Worm (Caenorhabditis elegans): Measurements from ENCODE around the gene str-43.

str-43 gene

DNA sequence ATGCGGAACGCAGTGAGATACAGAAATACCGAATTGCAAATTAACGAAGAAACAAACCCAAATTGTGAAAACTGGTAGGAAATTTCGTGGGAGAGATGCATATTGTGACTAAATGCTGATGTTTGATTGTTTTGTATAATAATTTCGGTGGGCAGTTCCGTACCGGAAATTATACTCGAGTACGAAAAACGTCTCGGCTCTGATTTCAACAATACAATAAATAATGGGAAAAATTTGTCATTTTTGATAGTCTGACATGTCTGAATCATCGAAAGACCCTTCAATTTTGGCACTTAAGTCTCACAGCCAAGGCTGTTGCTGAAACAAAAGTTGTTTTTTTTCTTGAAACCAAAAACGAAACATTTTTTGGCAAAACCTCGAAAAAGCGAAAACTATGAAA is at the start of gene str-43:
TSS of gene str-43 (minus strand) at position 101 of the 400 bp plus-strand sequence.
- TF ChIP-seq hnd-1 (tag; optimal IDR thresholded peaks at IDR 0.05) (no peak), aly-1 (tag; optimal IDR thresholded peaks at IDR 0.05) (no peak), sea-1 (GFP tag; conservative IDR thresholded peaks at IDR 0.05) (no peak), ceh-13 (GFP tag; optimal IDR thresholded peaks at IDR 0.05) (no peak), hmbx-1 (tag; optimal IDR thresholded peaks at IDR 0.05) (no peak), tra-4 (tag; optimal IDR thresholded peaks at IDR 0.05) (no peak), ama-1 (optimal IDR thresholded peaks at IDR 0.05) (no peak), pes-1 (GFP tag; IDR thresholded peaks at IDR 0.05) (no peak), tbx-37 (GFP tag; conservative IDR thresholded peaks at IDR 0.05) (no peak), B0310.2 (tag; optimal IDR thresholded peaks at IDR 0.05) (no peak), ets-7 (tag; optimal IDR thresholded peaks at IDR 0.05) (no peak), hmg-4 (GFP tag; optimal IDR thresholded peaks at IDR 0.05) (no peak), flt-1 (GFP tag; IDR thresholded peaks at IDR 0.05) (no peak), ceh-36 (tag; optimal IDR thresholded peaks at IDR 0.05) (no peak), scrt-1 (GFP tag; IDR thresholded peaks at IDR 0.05) (no peak)

DNA sequence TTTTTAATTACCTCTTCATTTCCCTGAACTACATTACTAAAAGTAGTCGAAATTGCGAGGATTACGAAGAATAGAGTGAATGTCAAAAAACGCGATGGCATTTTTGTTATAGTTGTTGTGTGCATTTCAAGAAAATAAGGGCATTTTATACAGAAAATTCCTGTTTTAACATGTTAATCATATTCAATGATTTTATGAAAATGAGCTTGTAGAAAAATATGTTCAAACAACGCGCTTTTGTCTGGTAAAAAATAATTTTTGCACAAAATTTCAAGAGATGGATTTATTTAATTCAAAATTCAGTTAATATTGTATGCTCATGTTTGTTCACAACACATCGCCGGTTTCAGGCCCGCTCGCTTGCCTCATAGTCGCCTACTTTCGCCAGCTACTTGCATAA is 46.2 kb upstream of the str-43 start, which contains the start of gene T26E4.10:
TSS of gene T26E4.10 (minus strand) at position 101 of the 400 bp plus-strand sequence.
- TF ChIP-seq F13C5.2 (tag; optimal IDR thresholded peaks at IDR 0.05) (no peak), flt-1 (GFP tag; IDR thresholded peaks at IDR 0.05) (no peak), ceh-36 (tag; optimal IDR thresholded peaks at IDR 0.05) (no peak), pes-1 (GFP tag; IDR thresholded peaks at IDR 0.05) (no peak), hmbx-1 (tag; optimal IDR thresholded peaks at IDR 0.05) (no peak)

DNA sequence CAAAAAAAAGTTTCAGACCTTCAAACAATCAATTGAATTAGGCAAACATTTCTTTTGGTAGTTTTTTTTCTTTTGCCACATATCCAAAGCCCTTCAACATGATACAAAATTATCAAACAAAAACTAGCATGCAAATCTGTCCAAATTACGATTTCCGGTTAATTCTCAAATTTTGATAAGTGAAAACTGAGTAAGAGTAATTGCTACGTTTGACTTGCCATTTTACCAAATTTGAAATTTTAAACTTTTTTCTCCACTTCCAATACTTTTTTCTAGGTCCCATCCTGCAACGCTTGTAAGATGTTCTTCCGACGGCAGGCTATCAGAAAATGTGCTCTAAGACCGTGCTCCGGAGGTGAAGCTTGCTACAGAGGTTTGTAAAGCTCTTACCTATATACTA is 44.1 kb upstream of the str-43 start, which contains the start of gene nhr-223:
TSS of gene nhr-223 (plus strand) at position 301 of the 400 bp plus-strand sequence.
- no peak for TF ChIP-seq hnd-1 (tag; optimal IDR thresholded peaks at IDR 0.05)
- TF ChIP-seq tra-4 (tag; optimal IDR thresholded peaks at IDR 0.05) = no peak
- TF ChIP-seq pes-1 (GFP tag; IDR thresholded peaks at IDR 0.05) = no peak
- TF ChIP-seq flt-1 (GFP tag; IDR thresholded peaks at IDR 0.05) = no peak
- no peak for TF ChIP-seq F13C5.2 (tag; optimal IDR thresholded peaks at IDR 0.05)
- TF ChIP-seq ceh-36 (tag; optimal IDR thresholded peaks at IDR 0.05) = no peak
- TF ChIP-seq aly-1 (tag; optimal IDR thresholded peaks at IDR 0.05) = no peak
- no peak for TF ChIP-seq scrt-1 (GFP tag; IDR thresholded peaks at IDR 0.05)
- no peak for TF ChIP-seq ama-1 (optimal IDR thresholded peaks at IDR 0.05)
- TF ChIP-seq B0310.2 (tag; optimal IDR thresholded peaks at IDR 0.05) = no peak
- TF ChIP-seq ets-7 (tag; optimal IDR thresholded peaks at IDR 0.05) = no peak
- TF ChIP-seq ceh-13 (GFP tag; optimal IDR thresholded peaks at IDR 0.05) = no peak

DNA sequence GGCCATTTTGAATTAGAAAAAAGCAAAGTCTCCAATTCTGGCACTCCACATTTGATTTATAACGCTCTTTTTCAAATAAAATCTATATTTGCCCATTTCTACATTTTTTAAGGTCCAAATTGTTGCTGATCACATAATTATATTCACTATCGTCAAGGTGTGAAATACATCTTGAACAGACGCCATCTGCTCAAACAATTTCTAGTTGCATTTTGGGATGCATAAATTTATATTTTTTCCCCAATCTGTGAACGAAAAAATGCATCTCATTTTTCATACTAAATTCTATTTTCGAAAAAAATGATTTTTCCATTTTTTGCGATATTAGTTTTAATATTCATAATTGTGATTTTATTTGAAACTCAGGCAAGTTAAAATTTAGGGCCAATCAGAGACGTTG is 41.3 kb upstream of the str-43 start, which contains the start of gene T26E4.7:
TSS of gene T26E4.7 (plus strand) at position 301 of the 400 bp plus-strand sequence.
- TF ChIP-seq hnd-1 (tag; optimal IDR thresholded peaks at IDR 0.05) (no peak), ama-1 (optimal IDR thresholded peaks at IDR 0.05) (no peak), aly-1 (tag; optimal IDR thresholded peaks at IDR 0.05) (no peak), pes-1 (GFP tag; IDR thresholded peaks at IDR 0.05) (no peak), hmbx-1 (tag; optimal IDR thresholded peaks at IDR 0.05) (no peak), tra-4 (tag; optimal IDR thresholded peaks at IDR 0.05) (no peak), tbx-37 (GFP tag; conservative IDR thresholded peaks at IDR 0.05) (no peak), F13C5.2 (tag; optimal IDR thresholded peaks at IDR 0.05) (no peak), tbx-11 (GFP tag; IDR thresholded peaks at IDR 0.05) (no peak), ceh-13 (GFP tag; optimal IDR thresholded peaks at IDR 0.05) (no peak), B0310.2 (tag; optimal IDR thresholded peaks at IDR 0.05) (no peak), flt-1 (GFP tag; IDR thresholded peaks at IDR 0.05) (no peak), hmg-4 (GFP tag; optimal IDR thresholded peaks at IDR 0.05) (no peak), scrt-1 (GFP tag; IDR thresholded peaks at IDR 0.05) (no peak), sea-1 (GFP tag; conservative IDR thresholded peaks at IDR 0.05) (no peak), ets-7 (tag; optimal IDR thresholded peaks at IDR 0.05) (no peak), ceh-36 (tag; optimal IDR thresholded peaks at IDR 0.05) (no peak)

DNA sequence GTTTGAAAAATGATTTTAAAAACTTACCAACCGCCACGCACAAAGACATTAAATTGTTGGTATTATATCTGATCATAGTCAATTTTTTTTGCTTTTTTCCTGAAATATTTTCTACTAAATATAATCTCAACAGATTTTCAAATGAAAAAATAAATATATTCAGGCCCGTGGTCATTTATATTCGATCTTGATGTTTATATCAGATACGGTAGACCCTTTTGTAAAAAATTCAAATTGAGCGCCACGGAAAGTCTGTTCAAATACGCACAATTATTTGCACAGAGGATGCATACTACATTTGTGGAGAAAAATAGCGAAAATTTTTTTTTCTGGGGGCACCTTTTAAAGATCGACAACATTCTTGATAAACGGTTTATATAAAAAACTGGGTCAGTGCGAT is 40.5 kb upstream of the str-43 start, which contains the start of gene T26E4.4:
TSS of gene T26E4.4 (minus strand) at position 101 of the 400 bp plus-strand sequence.
- TF ChIP-seq scrt-1 (GFP tag; IDR thresholded peaks at IDR 0.05) = no peak
- TF ChIP-seq B0310.2 (tag; optimal IDR thresholded peaks at IDR 0.05) = no peak
- TF ChIP-seq ceh-36 (tag; optimal IDR thresholded peaks at IDR 0.05) = no peak

DNA sequence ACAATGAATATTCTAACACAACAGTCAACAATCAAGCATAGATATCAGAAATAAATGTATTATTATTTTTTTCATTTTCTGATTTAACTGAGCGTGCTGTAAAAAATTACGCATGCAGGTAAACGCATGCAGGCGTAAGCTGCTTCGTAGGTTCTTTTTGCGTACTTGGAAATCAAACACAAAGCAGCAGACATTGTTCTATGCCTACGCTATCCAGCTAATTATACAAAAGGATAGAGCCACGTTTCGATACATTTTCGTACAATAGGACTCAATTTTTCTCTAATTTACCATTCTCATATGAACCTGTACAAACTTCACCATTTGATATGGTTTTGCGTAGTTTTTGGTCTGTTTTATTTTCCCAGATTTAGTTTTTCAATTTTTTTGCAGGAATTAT is 30.5 kb upstream of the str-43 start, which contains the start of gene T26E4.3:
TSS of gene T26E4.3 (plus strand) at position 301 of the 400 bp plus-strand sequence.
- no peak for TF ChIP-seq ama-1 (optimal IDR thresholded peaks at IDR 0.05)
- TF ChIP-seq flt-1 (GFP tag; IDR thresholded peaks at IDR 0.05) = no peak
- no peak for TF ChIP-seq hmg-4 (GFP tag; optimal IDR thresholded peaks at IDR 0.05)
- no peak for TF ChIP-seq F13C5.2 (tag; optimal IDR thresholded peaks at IDR 0.05)
- no peak for TF ChIP-seq sea-1 (GFP tag; conservative IDR thresholded peaks at IDR 0.05)
- TF ChIP-seq scrt-1 (GFP tag; IDR thresholded peaks at IDR 0.05) = no peak
- no peak for TF ChIP-seq aly-1 (tag; optimal IDR thresholded peaks at IDR 0.05)
- TF ChIP-seq tbx-37 (GFP tag; conservative IDR thresholded peaks at IDR 0.05) = no peak
- no peak for TF ChIP-seq pes-1 (GFP tag; IDR thresholded peaks at IDR 0.05)
- TF ChIP-seq ets-7 (tag; optimal IDR thresholded peaks at IDR 0.05) = no peak
- no peak for TF ChIP-seq ceh-36 (tag; optimal IDR thresholded peaks at IDR 0.05)
- TF ChIP-seq tbx-11 (GFP tag; IDR thresholded peaks at IDR 0.05) = no peak
- no peak for TF ChIP-seq hmbx-1 (tag; optimal IDR thresholded peaks at IDR 0.05)
- TF ChIP-seq tra-4 (tag; optimal IDR thresholded peaks at IDR 0.05) = no peak
- no peak for TF ChIP-seq hnd-1 (tag; optimal IDR thresholded peaks at IDR 0.05)
- TF ChIP-seq ceh-13 (GFP tag; optimal IDR thresholded peaks at IDR 0.05) = no peak
- no peak for TF ChIP-seq B0310.2 (tag; optimal IDR thresholded peaks at IDR 0.05)

DNA sequence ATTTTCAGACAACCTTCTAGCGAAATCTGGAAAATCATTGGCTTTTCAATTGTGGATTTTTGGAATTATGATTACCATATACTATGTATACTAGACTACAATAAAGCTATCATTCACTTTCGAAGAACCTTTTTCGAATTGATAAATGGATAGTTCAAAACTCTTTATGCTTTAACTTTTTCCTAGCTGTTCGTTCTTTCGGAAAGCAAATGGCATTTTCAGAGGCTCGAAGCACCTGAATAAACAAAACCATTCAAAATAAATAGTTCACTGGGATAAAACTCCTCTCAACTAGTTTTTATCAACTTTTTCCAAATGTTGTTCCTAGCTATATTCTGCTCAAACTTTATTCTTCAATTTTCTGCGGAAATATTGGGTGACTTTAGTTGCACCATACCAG is 29.1 kb upstream of the str-43 start, which contains the start of gene T26E4.2:
TSS of gene T26E4.2 (plus strand) at position 301 of the 400 bp plus-strand sequence.
- TF ChIP-seq tbx-11 (GFP tag; IDR thresholded peaks at IDR 0.05) (no peak), pes-1 (GFP tag; IDR thresholded peaks at IDR 0.05) (no peak), hnd-1 (tag; optimal IDR thresholded peaks at IDR 0.05) (no peak), ets-7 (tag; optimal IDR thresholded peaks at IDR 0.05) (no peak), ceh-36 (tag; optimal IDR thresholded peaks at IDR 0.05) (no peak), tbx-37 (GFP tag; conservative IDR thresholded peaks at IDR 0.05) (no peak), B0310.2 (tag; optimal IDR thresholded peaks at IDR 0.05) (no peak), aly-1 (tag; optimal IDR thresholded peaks at IDR 0.05) (no peak), sea-1 (GFP tag; conservative IDR thresholded peaks at IDR 0.05) (no peak), hmg-4 (GFP tag; optimal IDR thresholded peaks at IDR 0.05) (no peak), F13C5.2 (tag; optimal IDR thresholded peaks at IDR 0.05) (no peak), scrt-1 (GFP tag; IDR thresholded peaks at IDR 0.05) (no peak)

Data from whole organism, early embryonic.